Worm (Caenorhabditis elegans) whole organism, late embryonic: Measurements from ENCODE around the gene iars-1.

Experiments
- F13H6.1 ChIP-seq: sonication (generic microtip); optimal IDR thresholded peaks from 2 replicates; lab custom pipeline; 2016; ENCODE audit warnings: missing genetic modification characterization, missing compliant biosample characterization
- ama-1 ChIP-seq: fragments of 150-350 bp; optimal IDR thresholded peaks from 2 replicates; lab custom pipeline; 2014
- ceh-45 ChIP-seq: fragments of 200-800 bp; sonication (Bioruptor generic); IDR thresholded peaks from 2 replicates; pipeline ENCODE4 v1.3.6; 2022; ENCODE audit warnings: missing genetic modification reagents, missing genetic modification characterization, missing compliant biosample characterization
- che-1 ChIP-seq: sonication (generic microtip); optimal IDR thresholded peaks from 2 replicates; lab custom pipeline; 2016; ENCODE audit warnings: mild to moderate bottlenecking, missing genetic modification characterization, missing compliant biosample characterization
- dve-1 ChIP-seq: sonication (generic microtip); optimal IDR thresholded peaks from 2 replicates; lab custom pipeline; 2017; ENCODE audit warnings: antibody characterized with exemption, mild to moderate bottlenecking, missing genetic modification characterization, missing compliant biosample characterization
- hlh-30 ChIP-seq: sonication (generic microtip); optimal IDR thresholded peaks from 2 replicates; lab custom pipeline; 2017; ENCODE audit warnings: antibody characterized with exemption, missing genetic modification characterization, missing compliant biosample characterization; ENCODE audit not compliant: insufficient read depth
- mec-3 ChIP-seq: sonication (generic microtip); optimal IDR thresholded peaks from 2 replicates; lab custom pipeline; 2016; ENCODE audit warnings: borderline replicate concordance, missing genetic modification characterization, missing compliant biosample characterization
- nhr-11 ChIP-seq: fragments of 150-350 bp; optimal IDR thresholded peaks from 2 replicates; lab custom pipeline; 2014; ENCODE audit warnings: missing biosample characterization, missing genetic modification characterization
- sox-4 ChIP-seq: sonication (generic microtip); optimal IDR thresholded peaks from 2 replicates; lab custom pipeline; 2017; ENCODE audit warnings: mild to moderate bottlenecking, missing genetic modification characterization, inconsistent platforms, missing compliant biosample characterization
- tbx-2 ChIP-seq: sonication (generic microtip); optimal IDR thresholded peaks from 2 replicates; lab custom pipeline; 2016; ENCODE audit warnings: missing genetic modification characterization, missing compliant biosample characterization
- unc-3 ChIP-seq, 2 experiments: fragments of 200-800 bp in 1 of 2; sonication (Bioruptor generic) in 1 of 2; sonication (generic microtip) in 1 of 2; conservative IDR thresholded peaks in 1 of 2; optimal IDR thresholded peaks in 1 of 2; 2 replicates each; pipeline versions ENCODE4 v1.3.6 to Lab custom; 2016 to 2022; ENCODE audit warnings: missing compliant biosample characterization in 2 of 2, missing genetic modification characterization in 2 of 2, missing genetic modification reagents in 1 of 2

DNA sequence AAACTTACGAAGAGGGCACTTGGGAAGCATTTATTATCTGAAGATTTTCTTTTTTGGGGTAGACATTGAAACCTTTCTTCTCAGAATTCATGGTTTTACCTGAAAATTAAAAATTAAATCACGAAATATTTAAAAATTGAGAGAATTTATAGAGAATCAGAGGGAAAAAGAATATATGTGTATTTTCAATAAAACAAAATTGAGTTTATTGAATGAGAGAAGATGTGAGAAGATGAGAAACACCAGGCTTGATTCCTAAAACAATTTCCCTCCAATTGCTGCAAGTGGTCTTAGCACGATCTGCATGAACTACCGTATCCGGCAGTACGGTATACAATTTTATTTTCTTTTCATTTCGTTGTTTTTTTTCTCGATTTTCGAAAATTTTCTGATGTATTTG is 11.3 kb upstream of the iars-1 start, which contains the start of gene R11A8.1:
- TF ChIP-seq sox-4 (tag; lab: Kevin White, UChicago) (no peak), F13H6.1 (tag; lab: Kevin White, UChicago) (no peak), mec-3 (tag; lab: Kevin White, UChicago) (no peak), unc-3 (GFP tag; conservative IDR thresholded peaks at IDR 0.05; lab: Robert Waterston, UW) (no peak), unc-3 (tag; optimal IDR thresholded peaks at IDR 0.05; lab: Kevin White, UChicago) (no peak), ceh-45 (GFP tag; lab: Robert Waterston, UW) (no peak), che-1 (tag; lab: Kevin White, UChicago) (no peak), tbx-2 (no peak), ama-1 (lab: Kevin White, UChicago) (no peak), dve-1 (tag; lab: Kevin White, UChicago) (no peak), nhr-11 (no peak), hlh-30 (no peak)
